Fruit fly (Drosophila melanogaster) whole organism, pupa: ENCODE results near the gene CG8326.

Experiments
- CG10348 ChIP-seq: fragments of 200-800 bp; sonication (Bioruptor generic); IDR thresholded peaks from 2 replicates; pipeline ENCODE4 v1.3.6; 2022; ENCODE audit warnings: missing biosample characterization, missing genetic modification characterization
- CG12605 ChIP-seq: fragments of 200-800 bp; sonication (Bioruptor generic); IDR thresholded peaks from 2 replicates; pipeline ENCODE4 v1.3.6; 2022; ENCODE audit warnings: missing biosample characterization, missing genetic modification characterization
- CG13204 ChIP-seq: fragments of 200-800 bp; sonication (Bioruptor generic); optimal IDR thresholded peaks from 2 replicates; lab custom pipeline; 2018; ENCODE audit warnings: missing biosample characterization, mild to moderate bottlenecking, missing genetic modification characterization, moderate library complexity
- CG14655 ChIP-seq: fragments of 200-800 bp; sonication (Bioruptor generic); optimal IDR thresholded peaks from 3 replicates; lab custom pipeline; 2017; ENCODE audit warnings: mild to moderate bottlenecking, missing biosample characterization, missing genetic modification reagents, missing genetic modification characterization
- CG15710 ChIP-seq: fragments of 200-800 bp; sonication (Bioruptor generic); optimal IDR thresholded peaks from 2 replicates; lab custom pipeline; 2018; ENCODE audit warnings: missing biosample characterization, mild to moderate bottlenecking, missing genetic modification characterization, moderate library complexity
- CG17806 ChIP-seq: fragments of 200-800 bp; sonication (Bioruptor generic); optimal IDR thresholded peaks from 2 replicates; lab custom pipeline; 2018; ENCODE audit warnings: missing biosample characterization, mild to moderate bottlenecking, missing genetic modification characterization, moderate library complexity
- CG32121 ChIP-seq: fragments of 200-800 bp; sonication (Bioruptor generic); IDR thresholded peaks from 2 replicates; pipeline ENCODE4 v1.3.6; 2022; ENCODE audit warnings: missing biosample characterization, missing genetic modification characterization
- CG34367 ChIP-seq: fragments of 200-800 bp; sonication (Bioruptor generic); optimal IDR thresholded peaks from 2 replicates; lab custom pipeline; 2018; ENCODE audit warnings: missing biosample characterization, mild to moderate bottlenecking, missing genetic modification characterization
- CG4496 ChIP-seq: fragments of 200-800 bp; sonication (Bioruptor generic); IDR thresholded peaks from 3 replicates; pipeline ENCODE4 v1.3.6; 2022; ENCODE audit warnings: missing biosample characterization, missing genetic modification characterization
- CG8159 ChIP-seq: fragments of 200-800 bp; sonication (Bioruptor generic); optimal IDR thresholded peaks from 3 replicates; lab custom pipeline; 2018; ENCODE audit warnings: missing biosample characterization, mild to moderate bottlenecking, missing genetic modification characterization, moderate library complexity
- CG8301 ChIP-seq: fragments of 200-800 bp; sonication (Bioruptor generic); optimal IDR thresholded peaks from 2 replicates; lab custom pipeline; 2018; ENCODE audit warnings: missing biosample characterization, mild to moderate bottlenecking, missing genetic modification characterization
- CG9948 ChIP-seq: fragments of 200-800 bp; sonication (Bioruptor generic); optimal IDR thresholded peaks from 2 replicates; lab custom pipeline; 2018; ENCODE audit warnings: missing biosample characterization, mild to moderate bottlenecking, missing genetic modification characterization, moderate library complexity
- D1 ChIP-seq: fragments of 200-800 bp; sonication (Bioruptor generic); optimal IDR thresholded peaks from 2 replicates; lab custom pipeline; 2018; ENCODE audit warnings: missing biosample characterization, mild to moderate bottlenecking, missing genetic modification characterization, moderate library complexity
- EcR ChIP-seq: fragments of 200-800 bp; sonication (Bioruptor generic); optimal IDR thresholded peaks from 3 replicates; lab custom pipeline; 2019; ENCODE audit warnings: missing biosample characterization, missing genetic modification characterization, mild to moderate bottlenecking, moderate library complexity, missing genetic modification reagents
- Ets98B ChIP-seq: fragments of 200-800 bp; sonication (Bioruptor generic); IDR thresholded peaks from 2 replicates; pipeline ENCODE4 v1.3.6; 2022; ENCODE audit warnings: missing biosample characterization, missing genetic modification characterization
- Pif1A ChIP-seq: fragments of 200-800 bp; sonication (Bioruptor generic); optimal IDR thresholded peaks from 3 replicates; lab custom pipeline; 2016; ENCODE audit warnings: missing biosample characterization, missing genetic modification characterization
- Pif1B ChIP-seq: fragments of 200-800 bp; sonication (Bioruptor generic); optimal IDR thresholded peaks from 3 replicates; lab custom pipeline; 2016; ENCODE audit warnings: missing biosample characterization, missing genetic modification characterization
- Snoo ChIP-seq: fragments of 200-800 bp; sonication (Bioruptor generic); optimal IDR thresholded peaks from 3 replicates; lab custom pipeline; 2017; ENCODE audit warnings: missing biosample characterization, mild to moderate bottlenecking, missing genetic modification characterization, inconsistent platforms
- fd96Ca ChIP-seq: fragments of 200-800 bp; sonication (Bioruptor generic); IDR thresholded peaks from 3 replicates; pipeline ENCODE4 v1.3.6; 2022; ENCODE audit warnings: missing biosample characterization, missing genetic modification characterization
- gl ChIP-seq: fragments of 200-800 bp; sonication (Bioruptor generic); optimal IDR thresholded peaks from 2 replicates; lab custom pipeline; 2018; ENCODE audit warnings: missing biosample characterization, mild to moderate bottlenecking, missing genetic modification characterization
- rn ChIP-seq: fragments of 200-800 bp; sonication (Bioruptor generic); IDR thresholded peaks from 2 replicates; pipeline ENCODE4 v1.3.6; 2022; ENCODE audit warnings: missing biosample characterization, missing genetic modification characterization

CG8326 gene

DNA sequence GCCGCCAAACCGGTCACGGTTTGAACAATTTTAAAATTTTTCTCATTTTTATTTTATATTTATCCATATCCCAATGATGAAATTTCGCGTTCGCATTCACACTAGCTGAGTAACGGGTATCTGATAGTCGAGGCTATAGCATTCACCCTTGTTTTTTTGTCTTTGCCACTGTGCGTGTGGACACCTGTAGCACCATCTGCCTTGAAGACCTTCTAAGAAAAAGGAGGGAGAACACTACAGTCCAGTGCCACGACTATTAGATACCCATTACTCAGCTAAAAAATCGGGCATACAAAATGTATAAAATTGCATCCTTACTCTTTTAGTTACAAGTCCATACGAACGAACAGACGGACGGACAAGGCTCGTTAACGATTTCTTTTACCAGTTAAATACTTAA lies 7.1 kb downstream of the CG8326 start:
- TF ChIP-seq CG14655 (GFP tag; lab: Kevin White, UChicago) (no peak), D1 (tag; lab: Kevin White, UChicago) (no peak), rn (GFP tag; lab: Robert Waterston, UW) (no peak), CG32121 (GFP tag; lab: Robert Waterston, UW) (no peak), EcR (GFP tag; lab: Kevin White, UChicago) (no peak), CG10348 (no peak), CG34367 (tag; lab: Kevin White, UChicago) (no peak), CG9948 (tag; lab: Kevin White, UChicago) (no peak), CG12605 (GFP tag; lab: Robert Waterston, UW) (no peak)
- TF ChIP-seq, all 21 proteins: peak for 0

- TF ChIP-seq CG9948 (tag; lab: Kevin White, UChicago) (no peak), gl (no peak), CG34367 (tag; lab: Kevin White, UChicago) (no peak), CG13204 (GFP tag; lab: Kevin White, UChicago) (no peak), CG17806 (tag; lab: Kevin White, UChicago) (no peak), CG8301 (tag; lab: Kevin White, UChicago) (no peak), CG8159 (no peak), CG10348 (no peak), CG4496 (GFP tag; lab: Robert Waterston, UW) (no peak), D1 (tag; lab: Kevin White, UChicago) (no peak), Ets98B (no peak), CG14655 (GFP tag; lab: Kevin White, UChicago) (no peak), Pif1B (GFP tag; lab: Kevin White, UChicago) (no peak), CG15710 (tag; lab: Kevin White, UChicago) (no peak)
These were observed 17.8 kb downstream of the CG8326 start for dm6 chrX:17611455-17611854.

DNA sequence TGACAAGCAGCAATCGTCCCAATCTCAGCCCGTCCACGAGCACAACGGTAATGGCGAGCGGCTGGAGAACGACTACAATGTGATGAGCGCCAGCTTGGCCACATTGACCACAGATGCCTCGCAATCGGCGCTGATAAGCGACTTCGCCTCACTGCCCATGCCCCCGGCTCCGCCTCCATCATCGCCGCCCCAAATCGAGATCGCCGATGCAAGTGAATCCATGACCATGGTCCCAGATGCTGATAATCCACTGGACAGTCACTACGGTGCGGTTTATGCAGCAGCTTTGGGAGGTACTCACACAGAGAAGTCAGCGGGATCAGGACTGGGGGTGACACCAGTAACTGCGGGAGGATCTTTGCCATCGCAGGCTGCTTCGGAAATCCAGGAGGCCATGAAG lies 26.8 kb downstream of the CG8326 start:
- TF ChIP-seq EcR (GFP tag; lab: Kevin White, UChicago) (no peak), CG15710 (tag; lab: Kevin White, UChicago) (no peak), Snoo (no peak), CG34367 (tag; lab: Kevin White, UChicago) (no peak), CG8159 (no peak), rn (GFP tag; lab: Robert Waterston, UW) (no peak), CG4496 (GFP tag; lab: Robert Waterston, UW) (no peak), Pif1A (GFP tag; lab: Kevin White, UChicago) (no peak), CG13204 (GFP tag; lab: Kevin White, UChicago) (no peak), CG32121 (GFP tag; lab: Robert Waterston, UW) (no peak), gl (no peak), CG8301 (tag; lab: Kevin White, UChicago) (no peak), CG17806 (tag; lab: Kevin White, UChicago) (no peak), CG14655 (GFP tag; lab: Kevin White, UChicago) (no peak), Ets98B (no peak)

DNA sequence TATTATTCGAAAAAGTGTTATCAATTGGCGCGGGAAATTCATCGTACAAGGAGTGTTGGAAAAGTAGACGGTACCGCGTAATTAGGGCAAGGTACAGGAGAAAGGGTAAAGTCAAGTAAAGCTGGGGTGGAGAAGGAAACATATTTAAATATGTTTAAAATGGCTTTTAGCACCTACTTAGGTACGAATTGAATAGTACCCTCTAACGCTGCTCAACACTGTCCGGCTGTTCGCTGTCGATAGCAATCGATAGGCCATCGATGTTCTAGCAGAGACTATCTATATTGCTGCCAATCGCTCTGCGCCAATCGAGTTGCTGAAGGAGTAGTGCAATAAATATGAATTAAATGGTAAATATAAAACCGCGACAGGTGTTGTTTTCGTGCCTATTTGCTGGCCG lies 30.0 kb downstream of the CG8326 start, which contains the start of gene X11L:
Gene X11L (plus strand): TSS at position 279 of the 400 bp plus-strand sequence.
- TF ChIP-seq CG8159: peak; percentile 38
- peak; percentile 72 for TF ChIP-seq CG32121 (GFP tag; lab: Robert Waterston, UW)
- TF ChIP-seq gl: no peak
- peak; percentile 3 for TF ChIP-seq CG17806 (tag; lab: Kevin White, UChicago)
- TF ChIP-seq CG9948 (tag; lab: Kevin White, UChicago): peak; percentile 14
- TF ChIP-seq CG15710 (tag; lab: Kevin White, UChicago): peak; percentile 20
- no peak for TF ChIP-seq CG14655 (GFP tag; lab: Kevin White, UChicago)
- no peak for TF ChIP-seq D1 (tag; lab: Kevin White, UChicago)
- TF ChIP-seq CG12605 (GFP tag; lab: Robert Waterston, UW): no peak
- peak; percentile 33 for TF ChIP-seq CG8301 (tag; lab: Kevin White, UChicago)
- no peak for TF ChIP-seq CG10348
- peak; percentile 74; the same call in 2 of the 3 replicates for TF ChIP-seq CG4496 (GFP tag; lab: Robert Waterston, UW)
- TF ChIP-seq Ets98B: peak; percentile 68
- TF ChIP-seq Pif1A (GFP tag; lab: Kevin White, UChicago): peak; percentile 56
- TF ChIP-seq CG34367 (tag; lab: Kevin White, UChicago): peak; percentile 24
- peak; percentile 25 for TF ChIP-seq Snoo
- peak; percentile 30 for TF ChIP-seq Pif1B (GFP tag; lab: Kevin White, UChicago)
- no peak for TF ChIP-seq CG13204 (GFP tag; lab: Kevin White, UChicago)
- TF ChIP-seq fd96Ca (GFP tag; lab: Robert Waterston, UW): peak; percentile 75
- peak; percentile 26; the same call in 1 of the 2 replicates for TF ChIP-seq rn (GFP tag; lab: Robert Waterston, UW)

- TF ChIP-seq rn (GFP tag; lab: Robert Waterston, UW) (no peak), CG34367 (tag; lab: Kevin White, UChicago) (no peak), D1 (tag; lab: Kevin White, UChicago) (no peak), Pif1B (GFP tag; lab: Kevin White, UChicago) (no peak), gl (no peak), CG9948 (tag; lab: Kevin White, UChicago) (no peak), CG12605 (GFP tag; lab: Robert Waterston, UW) (no peak), CG13204 (GFP tag; lab: Kevin White, UChicago) (no peak), Snoo (no peak), CG8301 (tag; lab: Kevin White, UChicago) (no peak), CG32121 (GFP tag; lab: Robert Waterston, UW) (no peak), CG17806 (tag; lab: Kevin White, UChicago) (no peak), CG15710 (tag; lab: Kevin White, UChicago) (no peak)
These were observed 31.7 kb downstream of the CG8326 start for dm6 chrX:17597622-17598021.

dm6 chrX:17595822-17596221 lies 33.5 kb downstream of the CG8326 start:
- peak; percentile 77 for TF ChIP-seq Snoo
- TF ChIP-seq Pif1B (GFP tag; lab: Kevin White, UChicago): peak; percentile 77
- no peak for TF ChIP-seq EcR (GFP tag; lab: Kevin White, UChicago)
- TF ChIP-seq CG4496 (GFP tag; lab: Robert Waterston, UW): peak; percentile 69; the same call in 2 of the 3 replicates
- peak; percentile 70 for TF ChIP-seq CG8159
- TF ChIP-seq CG9948 (tag; lab: Kevin White, UChicago): peak; percentile 61
- no peak for TF ChIP-seq CG14655 (GFP tag; lab: Kevin White, UChicago)
- peak; percentile 74 for TF ChIP-seq CG32121 (GFP tag; lab: Robert Waterston, UW)
- TF ChIP-seq CG15710 (tag; lab: Kevin White, UChicago): peak; percentile 69
- TF ChIP-seq rn (GFP tag; lab: Robert Waterston, UW): peak; percentile 60; the same call in 1 of the 2 replicates
- peak; percentile 80 for TF ChIP-seq Pif1A (GFP tag; lab: Kevin White, UChicago)
- TF ChIP-seq Ets98B: peak; percentile 79
- TF ChIP-seq CG10348: no peak
- TF ChIP-seq gl: peak; percentile 22
- peak; percentile 69 for TF ChIP-seq CG17806 (tag; lab: Kevin White, UChicago)
- no peak; the same call in 1 of the 2 replicates for TF ChIP-seq CG12605 (GFP tag; lab: Robert Waterston, UW)
- peak; percentile 27 for TF ChIP-seq D1 (tag; lab: Kevin White, UChicago)
- TF ChIP-seq CG8301 (tag; lab: Kevin White, UChicago): peak; percentile 36
- no peak for TF ChIP-seq CG13204 (GFP tag; lab: Kevin White, UChicago)
- TF ChIP-seq CG34367 (tag; lab: Kevin White, UChicago): peak; percentile 43
- TF ChIP-seq fd96Ca (GFP tag; lab: Robert Waterston, UW): peak; percentile 76; the same call in 1 of the 3 replicates
